Worm (Caenorhabditis elegans) whole organism, late embryonic: ENCODE data around the gene F26D10.13.

ENCODE experiments used
- F13H6.1 ChIP-seq: sonication (generic microtip); optimal IDR thresholded peaks from 2 replicates; lab custom pipeline; 2016; ENCODE audit warnings: missing genetic modification characterization, missing compliant biosample characterization
- Y22D7AL.16 ChIP-seq: sonication (generic microtip); optimal IDR thresholded peaks from 2 replicates; lab custom pipeline; 2016; ENCODE audit warnings: missing genetic modification characterization, missing compliant biosample characterization
- ama-1 ChIP-seq: fragments of 150-350 bp; optimal IDR thresholded peaks from 2 replicates; lab custom pipeline; 2014
- ceh-14 ChIP-seq: sonication (generic microtip); optimal IDR thresholded peaks from 2 replicates; lab custom pipeline; 2016; ENCODE audit warnings: missing genotype, missing genetic modification characterization, missing compliant biosample characterization
- ceh-2 ChIP-seq: sonication (generic microtip); optimal IDR thresholded peaks from 2 replicates; lab custom pipeline; 2016; ENCODE audit warnings: missing genotype, missing genetic modification characterization, missing compliant biosample characterization
- ceh-31 ChIP-seq: sonication (generic microtip); optimal IDR thresholded peaks from 2 replicates; lab custom pipeline; 2016; ENCODE audit warnings: missing genetic modification characterization, missing compliant biosample characterization
- ceh-6 ChIP-seq: fragments of 200-800 bp; sonication (Bioruptor generic); optimal IDR thresholded peaks from 2 replicates; lab custom pipeline; 2018; ENCODE audit warnings: mild to moderate bottlenecking, missing genetic modification characterization, missing compliant biosample characterization
- ceh-9 ChIP-seq: sonication (generic microtip); optimal IDR thresholded peaks from 2 replicates; lab custom pipeline; 2016; ENCODE audit warnings: mild to moderate bottlenecking, missing genetic modification characterization, inconsistent platforms, missing compliant biosample characterization
- che-1 ChIP-seq: sonication (generic microtip); optimal IDR thresholded peaks from 2 replicates; lab custom pipeline; 2016; ENCODE audit warnings: mild to moderate bottlenecking, missing genetic modification characterization, missing compliant biosample characterization
- elt-2 ChIP-seq: sonication (generic microtip); optimal IDR thresholded peaks from 2 replicates; lab custom pipeline; 2016; ENCODE audit warnings: missing genetic modification reagents, missing genetic modification characterization, missing compliant biosample characterization
- elt-4 ChIP-seq: sonication (generic microtip); optimal IDR thresholded peaks from 2 replicates; lab custom pipeline; 2016; ENCODE audit warnings: missing genetic modification characterization, missing compliant biosample characterization
- ets-4 ChIP-seq: sonication (generic microtip); optimal IDR thresholded peaks from 2 replicates; lab custom pipeline; 2016; ENCODE audit warnings: missing genetic modification characterization, missing compliant biosample characterization
- fax-1 ChIP-seq: sonication (generic microtip); optimal IDR thresholded peaks from 2 replicates; lab custom pipeline; 2016; ENCODE audit warnings: missing genotype, missing genetic modification characterization, missing compliant biosample characterization
- fkh-10 ChIP-seq: fragments of 150-350 bp; optimal IDR thresholded peaks from 2 replicates; lab custom pipeline; 2014; ENCODE audit warnings: missing biosample characterization, missing genetic modification reagents, missing genetic modification characterization
- gmeb-2 ChIP-seq: sonication (generic microtip); optimal IDR thresholded peaks from 2 replicates; lab custom pipeline; 2016; ENCODE audit warnings: missing genetic modification characterization, inconsistent platforms, missing compliant biosample characterization
- hlh-30 ChIP-seq: sonication (generic microtip); optimal IDR thresholded peaks from 2 replicates; lab custom pipeline; 2017; ENCODE audit warnings: antibody characterized with exemption, missing genetic modification characterization, missing compliant biosample characterization; ENCODE audit not compliant: insufficient read depth
- hlh-6 ChIP-seq: sonication (generic microtip); optimal IDR thresholded peaks from 2 replicates; lab custom pipeline; 2016; ENCODE audit warnings: missing genotype, missing genetic modification characterization, missing compliant biosample characterization
- lin-11 ChIP-seq: fragments of 200-800 bp; sonication (Bioruptor generic); optimal IDR thresholded peaks from 2 replicates; lab custom pipeline; 2018; ENCODE audit warnings: mild to moderate bottlenecking, missing genetic modification characterization, missing compliant biosample characterization
- nfya-1 ChIP-seq: sonication (generic microtip); optimal IDR thresholded peaks from 2 replicates; lab custom pipeline; 2017; ENCODE audit warnings: missing genetic modification characterization, mild to moderate bottlenecking, missing compliant biosample characterization, antibody characterized with exemption, moderate library complexity
- nhr-232 ChIP-seq: sonication (generic microtip); optimal IDR thresholded peaks from 2 replicates; lab custom pipeline; 2016; ENCODE audit warnings: missing genetic modification characterization, missing compliant biosample characterization
- npax-4 ChIP-seq: sonication (generic microtip); optimal IDR thresholded peaks from 2 replicates; lab custom pipeline; 2016; ENCODE audit warnings: missing genetic modification characterization, missing compliant biosample characterization
- pat-9 ChIP-seq: fragments of 200-800 bp; sonication (Bioruptor generic); optimal IDR thresholded peaks from 2 replicates; lab custom pipeline; 2018; ENCODE audit warnings: mild to moderate bottlenecking, missing genetic modification characterization, moderate library complexity, missing compliant biosample characterization
- pha-2 ChIP-seq: sonication (generic microtip); optimal IDR thresholded peaks from 2 replicates; lab custom pipeline; 2017; ENCODE audit warnings: mild to moderate bottlenecking, missing genetic modification characterization, missing compliant biosample characterization
- pha-4 ChIP-seq: fragments of 150-350 bp; optimal IDR thresholded peaks from 2 replicates; lab custom pipeline; 2018; ENCODE audit warnings: missing biosample characterization, missing genetic modification reagents, missing genetic modification characterization
- pqm-1 ChIP-seq: sonication (generic microtip); optimal IDR thresholded peaks from 2 replicates; lab custom pipeline; 2016; ENCODE audit warnings: missing genetic modification characterization, missing compliant biosample characterization
- pros-1 ChIP-seq: fragments of 150-350 bp; optimal IDR thresholded peaks from 2 replicates; lab custom pipeline; 2014; ENCODE audit warnings: missing biosample characterization, missing genetic modification reagents, missing genetic modification characterization
- rnt-1 ChIP-seq: sonication (generic microtip); optimal IDR thresholded peaks from 2 replicates; lab custom pipeline; 2016; ENCODE audit warnings: missing genetic modification characterization, missing compliant biosample characterization
- sdc-2 ChIP-seq: sonication (generic microtip); optimal IDR thresholded peaks from 2 replicates; lab custom pipeline; 2016; ENCODE audit warnings: missing genotype, missing genetic modification characterization, missing compliant biosample characterization
- tbx-2 ChIP-seq: sonication (generic microtip); optimal IDR thresholded peaks from 2 replicates; lab custom pipeline; 2016; ENCODE audit warnings: missing genetic modification characterization, missing compliant biosample characterization
- tbx-7 ChIP-seq: sonication (generic microtip); optimal IDR thresholded peaks from 2 replicates; lab custom pipeline; 2016; ENCODE audit warnings: missing genotype, missing genetic modification characterization, missing compliant biosample characterization
- unc-42 ChIP-seq: sonication (generic microtip); optimal IDR thresholded peaks from 2 replicates; lab custom pipeline; 2016; ENCODE audit warnings: missing genotype, missing genetic modification characterization, missing compliant biosample characterization
- unc-55 ChIP-seq: sonication (generic microtip); optimal IDR thresholded peaks from 2 replicates; lab custom pipeline; 2017; ENCODE audit warnings: missing biosample characterization, missing genetic modification reagents, missing genetic modification characterization
- unc-86 ChIP-seq: sonication (generic microtip); optimal IDR thresholded peaks from 2 replicates; lab custom pipeline; 2016; ENCODE audit warnings: missing genetic modification characterization, missing compliant biosample characterization
- zip-5 ChIP-seq: sonication (generic microtip); optimal IDR thresholded peaks from 2 replicates; lab custom pipeline; 2016; ENCODE audit warnings: missing genetic modification characterization, missing compliant biosample characterization

Gene F26D10.13

DNA sequence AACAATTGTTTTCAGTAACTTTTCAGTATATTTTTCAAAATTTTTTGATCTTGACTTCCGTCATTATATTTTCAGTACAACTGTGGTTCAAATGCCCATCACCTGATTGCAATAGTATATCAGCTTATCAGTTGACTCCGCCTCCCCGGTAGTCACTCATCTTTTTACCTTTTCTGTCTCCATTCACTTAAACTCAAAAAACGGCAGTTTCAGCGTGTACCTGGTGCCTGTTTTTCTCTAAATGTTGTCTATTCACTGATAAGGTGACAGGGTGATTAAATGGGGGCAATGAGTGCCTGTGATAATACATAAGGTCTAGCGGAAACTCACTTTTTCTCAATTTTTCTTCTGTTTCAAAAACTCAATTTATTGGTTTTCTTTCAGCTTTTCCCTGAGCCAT is 19.4 kb downstream of the F26D10.13 start, which contains the start of gene ZK550.2:
Gene ZK550.2, plus strand, starts transcription at position 385 of the 400 bp plus-strand sequence.
- TF ChIP-seq elt-4 (tag; lab: Kevin White, UChicago) (no peak), ceh-2 (tag; lab: Kevin White, UChicago) (no peak), fax-1 (no peak), ceh-14 (tag; lab: Kevin White, UChicago) (no peak), npax-4 (tag; lab: Kevin White, UChicago) (no peak), nfya-1 (tag; lab: Kevin White, UChicago) (no peak), unc-42 (tag; lab: Kevin White, UChicago) (no peak), pat-9 (tag; lab: Kevin White, UChicago) (no peak), lin-11 (tag; lab: Kevin White, UChicago) (no peak), gmeb-2 (tag; lab: Kevin White, UChicago) (no peak), fkh-10 (GFP tag; lab: Kevin White, UChicago) (no peak), pqm-1 (tag; lab: Kevin White, UChicago) (peak; percentile 54), elt-2 (tag; lab: Kevin White, UChicago) (peak; percentile 85), unc-55 (no peak), rnt-1 (tag; lab: Kevin White, UChicago) (no peak), ama-1 (lab: Kevin White, UChicago) (no peak), hlh-30 (tag; lab: Kevin White, UChicago) (no peak)

DNA sequence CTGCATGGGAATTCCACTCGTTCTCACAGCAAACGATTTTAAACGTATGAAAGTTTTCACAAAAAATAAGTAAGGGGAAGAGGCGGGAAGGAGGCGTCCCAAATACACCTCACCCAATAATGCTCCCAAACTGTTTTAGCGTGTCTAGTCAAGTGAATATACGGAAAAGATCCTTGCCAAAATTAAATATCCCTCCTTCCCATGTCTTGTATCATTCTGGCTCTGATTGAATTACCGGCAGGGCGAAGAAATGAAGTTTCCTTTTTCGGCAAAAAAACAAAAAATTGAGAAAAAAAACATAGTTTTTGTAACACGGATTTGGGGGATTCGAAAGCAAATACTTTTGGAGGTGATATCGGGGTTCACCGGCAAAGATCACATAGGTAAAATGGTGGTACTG is 25.7 kb downstream of the F26D10.13 start:
- peak; percentile 71 for TF ChIP-seq unc-42 (tag; lab: Kevin White, UChicago)
- TF ChIP-seq unc-86 (tag; lab: Kevin White, UChicago), result no peak

DNA sequence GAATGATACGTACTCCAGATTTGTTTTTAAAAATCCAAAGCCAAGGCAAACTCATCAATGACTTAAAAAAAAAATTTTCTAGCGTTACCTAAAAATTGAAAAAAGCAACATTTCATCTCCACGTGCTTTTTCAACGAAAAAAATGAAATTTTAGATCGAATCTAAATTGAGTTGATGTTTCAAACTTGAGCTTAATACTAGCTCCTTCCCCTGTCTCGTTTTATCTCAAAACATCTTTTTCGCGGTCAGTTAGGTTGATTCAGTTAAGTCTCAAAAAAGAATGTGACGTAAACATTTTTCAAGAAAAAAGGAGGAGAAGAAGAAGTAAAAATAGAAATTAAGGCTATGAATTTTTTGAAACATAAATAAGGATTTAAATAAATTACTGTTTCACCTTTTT is 27.6 kb downstream of the F26D10.13 start:
- TF ChIP-seq hlh-6 (tag; lab: Kevin White, UChicago), result no peak
- TF ChIP-seq unc-42 (tag; lab: Kevin White, UChicago), result peak; percentile 34
- no peak for TF ChIP-seq nhr-232 (tag; lab: Kevin White, UChicago)
- no peak for TF ChIP-seq ceh-6 (GFP tag; lab: Kevin White, UChicago)
- no peak for TF ChIP-seq ceh-14 (tag; lab: Kevin White, UChicago)

- TF ChIP-seq tbx-7 (no peak), hlh-30 (tag; lab: Kevin White, UChicago) (no peak), unc-42 (tag; lab: Kevin White, UChicago) (peak; percentile 94)
- TF ChIP-seq, all 69 proteins: peak for 1
These were observed 31.1 kb downstream of the F26D10.13 start for ce11 chrIV:17233494-17233893.

DNA sequence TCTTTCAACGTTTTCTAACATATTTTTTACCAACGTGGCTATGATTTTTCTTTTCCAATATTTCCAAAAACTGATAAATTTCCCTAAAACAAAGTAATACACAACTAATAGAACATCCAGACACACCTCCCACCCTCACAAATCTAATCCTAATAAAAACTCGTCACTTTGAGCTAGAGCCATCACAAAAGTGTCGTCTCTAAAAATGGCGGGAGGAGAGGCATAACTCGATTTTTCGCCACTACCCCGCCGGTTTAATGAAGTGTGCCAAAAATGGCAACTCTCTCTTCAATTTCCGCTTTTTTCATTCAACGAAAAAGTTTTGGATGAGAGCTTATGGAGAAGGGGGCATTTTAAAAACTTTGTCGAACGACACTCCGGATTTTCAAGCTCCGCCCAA is 31.7 kb downstream of the F26D10.13 start:
- peak; percentile 58 for TF ChIP-seq unc-42 (tag; lab: Kevin White, UChicago)
- no peak for TF ChIP-seq Y22D7AL.16

- no peak for TF ChIP-seq pha-2 (tag; lab: Kevin White, UChicago)
- TF ChIP-seq F13H6.1 (tag; lab: Kevin White, UChicago), result no peak
- TF ChIP-seq ceh-9, result no peak
- TF ChIP-seq unc-86 (tag; lab: Kevin White, UChicago), result no peak
- no peak for TF ChIP-seq sdc-2 (tag; lab: Kevin White, UChicago)
- no peak for TF ChIP-seq Y22D7AL.16
- no peak for TF ChIP-seq ceh-2 (tag; lab: Kevin White, UChicago)
- TF ChIP-seq rnt-1 (tag; lab: Kevin White, UChicago), result no peak
- TF ChIP-seq pha-4 (tag; lab: Kevin White, UChicago), result no peak
- TF ChIP-seq unc-55, result no peak
- no peak for TF ChIP-seq elt-4 (tag; lab: Kevin White, UChicago)
- no peak for TF ChIP-seq ceh-31 (tag; lab: Kevin White, UChicago)
- TF ChIP-seq zip-5 (tag; lab: Kevin White, UChicago), result no peak
- no peak for TF ChIP-seq ets-4
- TF ChIP-seq tbx-2, result no peak
- TF ChIP-seq che-1, result no peak
- TF ChIP-seq npax-4 (tag; lab: Kevin White, UChicago), result no peak
- TF ChIP-seq pros-1 (tag; lab: Kevin White, UChicago), result no peak
These were observed 33.7 kb downstream of the F26D10.13 start, which contains the start of gene npr-32 for ce11 chrIV:17230958-17231357. TSS of gene npr-32 (minus strand) at chrIV:17231058.
